Fruit fly (Drosophila melanogaster) whole organism, embryonic: ENCODE data around the gene TTLL4A.

ENCODE experiments used
- Atf-2 ChIP-seq: fragments of 200-800 bp; sonication (Bioruptor generic); optimal IDR thresholded peaks from 2 replicates; lab custom pipeline; 2016; ENCODE audit warnings: missing biosample characterization, missing genetic modification characterization
- BEAF-32 ChIP-seq: fragments of 200-800 bp; sonication (Bioruptor generic); optimal IDR thresholded peaks from 3 replicates; lab custom pipeline; 2017; ENCODE audit warnings: missing biosample characterization, missing genetic modification characterization, mild to moderate bottlenecking, moderate library complexity, missing genetic modification reagents
- C15 ChIP-seq: fragments of 200-800 bp; sonication (Bioruptor generic); IDR thresholded peaks from 3 replicates; pipeline ENCODE4 v1.3.6; 2022; ENCODE audit warnings: missing biosample characterization, missing genetic modification characterization
- CG10147 ChIP-seq: fragments of 200-800 bp; sonication (Bioruptor generic); optimal IDR thresholded peaks from 2 replicates; lab custom pipeline; 2019; ENCODE audit warnings: missing biosample characterization, mild to moderate bottlenecking, missing genetic modification characterization, moderate library complexity
- CG1024 ChIP-seq: fragments of 200-800 bp; sonication (Bioruptor generic); IDR thresholded peaks from 2 replicates; pipeline ENCODE4 v1.3.6; 2022; ENCODE audit warnings: missing biosample characterization, missing genetic modification characterization
- CG12769 ChIP-seq: fragments of 200-800 bp; sonication (Bioruptor generic); optimal IDR thresholded peaks from 2 replicates; lab custom pipeline; 2019; ENCODE audit warnings: missing biosample characterization, mild to moderate bottlenecking, missing genetic modification characterization, moderate library complexity
- CG13424 ChIP-seq: fragments of 200-800 bp; sonication (Bioruptor generic); optimal IDR thresholded peaks from 2 replicates; lab custom pipeline; 2019; ENCODE audit warnings: missing biosample characterization, mild to moderate bottlenecking, missing genetic modification characterization, moderate library complexity
- CG1529 ChIP-seq: fragments of 200-800 bp; sonication (Bioruptor generic); optimal IDR thresholded peaks from 3 replicates; lab custom pipeline; 2018; ENCODE audit warnings: missing biosample characterization, missing genetic modification characterization
- CG17385 ChIP-seq: fragments of 200-800 bp; sonication (Bioruptor generic); optimal IDR thresholded peaks from 3 replicates; lab custom pipeline; 2018; ENCODE audit warnings: missing biosample characterization, mild to moderate bottlenecking, missing genetic modification characterization
- CG17612 ChIP-seq: fragments of 200-800 bp; sonication (Bioruptor generic); IDR thresholded peaks from 2 replicates; pipeline ENCODE4 v1.3.6; 2022; ENCODE audit warnings: missing biosample characterization, missing genetic modification characterization
- CG17912 ChIP-seq: fragments of 200-800 bp; sonication (Bioruptor generic); optimal IDR thresholded peaks from 2 replicates; lab custom pipeline; 2018; ENCODE audit warnings: missing biosample characterization, mild to moderate bottlenecking, missing genetic modification characterization
- CG1792 ChIP-seq: fragments of 200-800 bp; sonication (Bioruptor generic); optimal IDR thresholded peaks from 2 replicates; lab custom pipeline; 2016; ENCODE audit warnings: missing biosample characterization, missing genetic modification characterization
- CG18011 ChIP-seq: fragments of 200-800 bp; sonication (Bioruptor generic); optimal IDR thresholded peaks from 2 replicates; lab custom pipeline; 2017; ENCODE audit warnings: missing biosample characterization, missing genetic modification characterization, mild to moderate bottlenecking, moderate library complexity, missing genotype
- CG31441 ChIP-seq: fragments of 200-800 bp; sonication (Bioruptor generic); IDR thresholded peaks from 2 replicates; pipeline ENCODE4 v1.3.6; 2022; ENCODE audit warnings: missing biosample characterization, missing genetic modification characterization
- CG3163 ChIP-seq: fragments of 200-800 bp; sonication (Bioruptor generic); optimal IDR thresholded peaks from 3 replicates; lab custom pipeline; 2016; ENCODE audit warnings: missing biosample characterization, missing genetic modification characterization
- CG3995 ChIP-seq: fragments of 200-800 bp; sonication (Bioruptor generic); optimal IDR thresholded peaks from 3 replicates; lab custom pipeline; 2016; ENCODE audit warnings: missing biosample characterization, missing genetic modification characterization
- CG5180 ChIP-seq: fragments of 200-800 bp; sonication (Bioruptor generic); optimal IDR thresholded peaks from 3 replicates; lab custom pipeline; 2017; ENCODE audit warnings: missing biosample characterization, missing genetic modification characterization, mild to moderate bottlenecking, moderate library complexity, missing genetic modification reagents
- CG5245 ChIP-seq: fragments of 200-800 bp; sonication (Bioruptor generic); optimal IDR thresholded peaks from 3 replicates; lab custom pipeline; 2016; ENCODE audit warnings: missing biosample characterization, missing genetic modification characterization
- CG5953 ChIP-seq: fragments of 200-800 bp; sonication (Bioruptor generic); IDR thresholded peaks from 2 replicates; pipeline ENCODE4 v1.3.6; 2022; ENCODE audit warnings: missing biosample characterization, missing genetic modification characterization
- CG6272 ChIP-seq: fragments of 200-800 bp; sonication (Bioruptor generic); IDR thresholded peaks from 2 replicates; pipeline ENCODE4 v1.3.6; 2022; ENCODE audit warnings: missing biosample characterization, missing genetic modification characterization
- CG6654 ChIP-seq: fragments of 200-800 bp; sonication (Bioruptor generic); optimal IDR thresholded peaks from 2 replicates; lab custom pipeline; 2017; ENCODE audit warnings: missing biosample characterization, mild to moderate bottlenecking, missing genetic modification characterization
- CG6813 ChIP-seq: fragments of 200-800 bp; sonication (Bioruptor generic); optimal IDR thresholded peaks from 2 replicates; lab custom pipeline; 2017; ENCODE audit warnings: missing biosample characterization, missing genetic modification characterization, mild to moderate bottlenecking, moderate library complexity, missing genetic modification reagents
- CG7357 ChIP-seq: fragments of 200-800 bp; sonication (Bioruptor generic); IDR thresholded peaks from 3 replicates; pipeline ENCODE4 v1.3.6; 2022; ENCODE audit warnings: missing biosample characterization, missing genetic modification characterization
- CG7556 ChIP-seq: fragments of 200-800 bp; sonication (Bioruptor generic); optimal IDR thresholded peaks from 2 replicates; lab custom pipeline; 2017; ENCODE audit warnings: missing biosample characterization, mild to moderate bottlenecking, missing genetic modification characterization
- CG8924 ChIP-seq: fragments of 200-800 bp; optimal IDR thresholded peaks from 3 replicates; lab custom pipeline; 2019; ENCODE audit warnings: missing biosample characterization, mild to moderate bottlenecking, missing genetic modification characterization, moderate library complexity
- CG8944 ChIP-seq: fragments of 200-800 bp; sonication (Bioruptor generic); optimal IDR thresholded peaks from 3 replicates; lab custom pipeline; 2016; ENCODE audit warnings: missing biosample characterization, missing genetic modification characterization
- CG9437 ChIP-seq: fragments of 200-800 bp; sonication (Bioruptor generic); optimal IDR thresholded peaks from 2 replicates; lab custom pipeline; 2018; ENCODE audit warnings: missing biosample characterization, mild to moderate bottlenecking, missing genetic modification characterization
- Dip2 ChIP-seq: fragments of 200-800 bp; sonication (Bioruptor generic); IDR thresholded peaks from 2 replicates; pipeline ENCODE4 v1.3.6; 2022; ENCODE audit warnings: missing biosample characterization, missing genetic modification characterization
- Dip3 ChIP-seq: fragments of 200-800 bp; sonication (Bioruptor generic); optimal IDR thresholded peaks from 3 replicates; lab custom pipeline; 2016; ENCODE audit warnings: missing biosample characterization, missing genetic modification characterization
- Dp ChIP-seq: fragments of 200-800 bp; sonication (Bioruptor generic); optimal IDR thresholded peaks from 2 replicates; lab custom pipeline; 2018; ENCODE audit warnings: missing biosample characterization, mild to moderate bottlenecking, missing genetic modification characterization, moderate library complexity
- Ets97D ChIP-seq: fragments of 200-800 bp; sonication (Bioruptor generic); optimal IDR thresholded peaks from 3 replicates; lab custom pipeline; 2016; ENCODE audit warnings: missing biosample characterization, missing genetic modification characterization
- HHEX ChIP-seq: fragments of 200-800 bp; sonication (Bioruptor generic); optimal IDR thresholded peaks from 3 replicates; lab custom pipeline; 2017; ENCODE audit warnings: missing biosample characterization, mild to moderate bottlenecking, missing genetic modification characterization, missing genetic modification reagents
- Hand ChIP-seq: fragments of 200-800 bp; sonication (Bioruptor generic); optimal IDR thresholded peaks from 2 replicates; lab custom pipeline; 2017; ENCODE audit warnings: mild to moderate bottlenecking, missing biosample characterization, missing genetic modification reagents, missing genetic modification characterization
- Meics ChIP-seq: fragments of 200-800 bp; sonication (Bioruptor generic); optimal IDR thresholded peaks from 2 replicates; lab custom pipeline; 2017; ENCODE audit warnings: missing biosample characterization, mild to moderate bottlenecking, missing genetic modification characterization
- NC2β ChIP-seq: fragments of 200-800 bp; sonication (Bioruptor generic); optimal IDR thresholded peaks from 2 replicates; lab custom pipeline; 2016; ENCODE audit warnings: missing biosample characterization, missing genetic modification characterization
- Pdp1 ChIP-seq, 2 experiments: fragments of 200-800 bp; sonication (Bioruptor generic); optimal IDR thresholded peaks; 3 replicates each; lab custom pipeline; 2016; ENCODE audit warnings: missing biosample characterization in 2 of 2, missing genetic modification characterization in 2 of 2, mild to moderate bottlenecking in 1 of 2, moderate library complexity in 1 of 2
- Spps ChIP-seq: fragments of 200-800 bp; sonication (Bioruptor generic); optimal IDR thresholded peaks from 2 replicates; lab custom pipeline; 2018; ENCODE audit warnings: missing biosample characterization, mild to moderate bottlenecking, missing genetic modification characterization
- ara ChIP-seq: fragments of 200-800 bp; sonication (Bioruptor generic); IDR thresholded peaks from 2 replicates; pipeline ENCODE4 v1.3.6; 2022; ENCODE audit warnings: missing biosample characterization, missing genetic modification characterization
- ci ChIP-seq: fragments of 200-800 bp; sonication (Bioruptor generic); IDR thresholded peaks from 3 replicates; pipeline ENCODE4 v1.3.6; 2022; ENCODE audit warnings: missing biosample characterization, missing genetic modification characterization
- disco-r ChIP-seq: fragments of 200-800 bp; sonication (Bioruptor generic); optimal IDR thresholded peaks from 2 replicates; lab custom pipeline; 2016; ENCODE audit warnings: missing biosample characterization, missing genetic modification characterization
- gt ChIP-seq: fragments of 200-800 bp; sonication (Bioruptor generic); IDR thresholded peaks from 2 replicates; pipeline ENCODE4 v1.3.6; 2022; ENCODE audit warnings: missing biosample characterization, missing genetic modification characterization
- h ChIP-seq: fragments of >200 bp; optimal IDR thresholded peaks from 2 replicates; lab custom pipeline; 2017
- lilli ChIP-seq: fragments of 200-800 bp; sonication (Bioruptor generic); optimal IDR thresholded peaks from 3 replicates; lab custom pipeline; 2016; ENCODE audit warnings: missing biosample characterization, missing genetic modification characterization
- mam ChIP-seq: fragments of 200-800 bp; sonication (Bioruptor generic); optimal IDR thresholded peaks from 3 replicates; lab custom pipeline; 2016; ENCODE audit warnings: missing biosample characterization, missing genetic modification characterization
- nmo ChIP-seq: fragments of 200-800 bp; sonication (Bioruptor generic); optimal IDR thresholded peaks from 2 replicates; lab custom pipeline; 2018; ENCODE audit warnings: missing biosample characterization, mild to moderate bottlenecking, missing genetic modification characterization, moderate library complexity
- phol ChIP-seq: fragments of 200-800 bp; sonication (Bioruptor generic); optimal IDR thresholded peaks from 3 replicates; lab custom pipeline; 2018; ENCODE audit warnings: missing biosample characterization, mild to moderate bottlenecking, missing genetic modification characterization, moderate library complexity
- pzg ChIP-seq: fragments of 200-800 bp; sonication (Bioruptor generic); optimal IDR thresholded peaks from 3 replicates; lab custom pipeline; 2018; ENCODE audit warnings: missing biosample characterization, mild to moderate bottlenecking, missing genetic modification characterization, moderate library complexity
- run ChIP-seq: fragments of 200-800 bp; sonication (Bioruptor generic); optimal IDR thresholded peaks from 3 replicates; lab custom pipeline; 2018; ENCODE audit warnings: missing biosample characterization, mild to moderate bottlenecking, missing genetic modification characterization
- so ChIP-seq: fragments of 200-800 bp; sonication (Bioruptor generic); IDR thresholded peaks from 3 replicates; pipeline ENCODE4 v1.3.6; 2022; ENCODE audit warnings: missing biosample characterization, missing genetic modification characterization
- sqz ChIP-seq: fragments of 200-800 bp; sonication (Bioruptor generic); optimal IDR thresholded peaks from 3 replicates; lab custom pipeline; 2018; ENCODE audit warnings: missing biosample characterization, mild to moderate bottlenecking, missing genetic modification characterization
- toy ChIP-seq: fragments of 200-800 bp; sonication (Bioruptor generic); IDR thresholded peaks from 2 replicates; pipeline ENCODE4 v1.3.6; 2022; ENCODE audit warnings: missing biosample characterization, missing genetic modification characterization
- tx ChIP-seq: fragments of 200-800 bp; sonication (Bioruptor generic); optimal IDR thresholded peaks from 2 replicates; lab custom pipeline; 2016; ENCODE audit warnings: missing biosample characterization, missing genetic modification characterization

Gene TTLL4A

dm6 chr2L:10986138-10986537, 3.1 kb upstream of the TTLL4A start (continued):
- TF ChIP-seq CG6654 (GFP tag; lab: Kevin White, UChicago): no peak
- no peak for TF ChIP-seq Dip3 (GFP tag; lab: Kevin White, UChicago)
- no peak for TF ChIP-seq Atf-2
- TF ChIP-seq CG3995 (GFP tag; lab: Kevin White, UChicago): no peak
- TF ChIP-seq CG6272 (GFP tag; lab: Robert Waterston, UW): no peak
- TF ChIP-seq CG8924 (tag; lab: Kevin White, UChicago): no peak
- TF ChIP-seq tx (GFP tag; lab: Kevin White, UChicago): no peak
- TF ChIP-seq ci (GFP tag; lab: Robert Waterston, UW): no peak
- TF ChIP-seq CG17612: peak; percentile 26; the same call in 1 of the 2 replicates
- TF ChIP-seq CG8944: no peak
- peak; percentile 91 for TF ChIP-seq Dip2 (GFP tag; lab: Robert Waterston, UW)
- TF ChIP-seq so (GFP tag; lab: Robert Waterston, UW): 0 out of 3 replicates have a peak, but pooled peaks have one; percentile 62
- peak; percentile 38 for TF ChIP-seq Spps (tag; lab: Kevin White, UChicago)
- TF ChIP-seq pzg (GFP tag; lab: Kevin White, UChicago): peak; percentile 16
- TF ChIP-seq Dp (GFP tag; lab: Kevin White, UChicago): no peak
- TF ChIP-seq CG7357 (GFP tag; lab: Robert Waterston, UW): 0 out of 3 replicates have a peak, but pooled peaks have one; percentile 43
- peak; percentile 17 for TF ChIP-seq HHEX (GFP tag; lab: Kevin White, UChicago)
- peak; percentile 54 for TF ChIP-seq phol (tag; lab: Kevin White, UChicago)
- TF ChIP-seq CG5245 (GFP tag; lab: Kevin White, UChicago): peak; percentile 70
- TF ChIP-seq CG17912 (GFP tag; lab: Kevin White, UChicago): no peak
- peak; percentile 27 for TF ChIP-seq CG5180 (GFP tag; lab: Kevin White, UChicago)
- TF ChIP-seq CG17385 (GFP tag; lab: Kevin White, UChicago): no peak
- peak; percentile 76 for TF ChIP-seq sqz
- TF ChIP-seq Meics (GFP tag; lab: Kevin White, UChicago): peak; percentile 27
- no peak for TF ChIP-seq run (tag; lab: Kevin White, UChicago)
- TF ChIP-seq nmo (GFP tag; lab: Kevin White, UChicago): peak; percentile 48
- no peak for TF ChIP-seq gt (GFP tag; lab: Robert Waterston, UW)
- no peak for TF ChIP-seq Hand (GFP tag; lab: Kevin White, UChicago)
- TF ChIP-seq CG5953 (GFP tag; lab: Robert Waterston, UW): peak; percentile 47
- TF ChIP-seq CG1024 (GFP tag; lab: Robert Waterston, UW): peak; percentile 70
- TF ChIP-seq CG7556 (GFP tag; lab: Kevin White, UChicago): no peak
- TF ChIP-seq CG1529 (GFP tag; lab: Kevin White, UChicago): no peak
- no peak for TF ChIP-seq mam (GFP tag; lab: Kevin White, UChicago)
- no peak for TF ChIP-seq CG12769 (tag; lab: Kevin White, UChicago)
- no peak for TF ChIP-seq CG18011 (GFP tag; lab: Kevin White, UChicago)
- TF ChIP-seq Pdp1 (GFP tag; optimal IDR thresholded peaks at IDR 0.05; lab: Kevin White, UChicago): peak in 1 of 2 experiments; percentile 19
- TF ChIP-seq disco-r (GFP tag; lab: Kevin White, UChicago): no peak
- peak; percentile 11 for TF ChIP-seq CG13424 (tag; lab: Kevin White, UChicago)
- TF ChIP-seq CG31441 (GFP tag; lab: Robert Waterston, UW): peak; percentile 67
- no peak for TF ChIP-seq CG10147 (GFP tag; lab: Kevin White, UChicago)
- TF ChIP-seq CG1792 (GFP tag; lab: Kevin White, UChicago): no peak
- no peak for TF ChIP-seq CG9437 (GFP tag; lab: Kevin White, UChicago)
- TF ChIP-seq NC2β (GFP tag; lab: Kevin White, UChicago): no peak
- TF ChIP-seq C15: no peak
- no peak for TF ChIP-seq CG3163 (GFP tag; lab: Kevin White, UChicago)
- TF ChIP-seq h (lab: Kevin White, UChicago): no peak
- peak; percentile 16 for TF ChIP-seq Ets97D (GFP tag; lab: Kevin White, UChicago)
- no peak for TF ChIP-seq BEAF-32 (GFP tag; lab: Kevin White, UChicago)
- peak; percentile 1 for TF ChIP-seq lilli (GFP tag; lab: Kevin White, UChicago)
- no peak for TF ChIP-seq toy (GFP tag; lab: Robert Waterston, UW)
- TF ChIP-seq CG6813: peak; percentile 34
- TF ChIP-seq ara (GFP tag; lab: Robert Waterston, UW): peak; percentile 63; the same call in 1 of the 2 replicates
